Fruit fly (Drosophila melanogaster) S2 (cell line): Measurements from ENCODE around the gene S6kII.
A peak's percentile ranks its signal among the peaks of the same experiment; 100 is the strongest.

Experiments
- CG8478 ChIP-seq: fragments of >200 bp; optimal IDR thresholded peaks from 2 replicates; lab custom pipeline; 2018
- CTCF ChIP-seq, 2 experiments: fragments of >200 bp; optimal IDR thresholded peaks; 2 replicates each; lab custom pipeline; 2018

DNA sequence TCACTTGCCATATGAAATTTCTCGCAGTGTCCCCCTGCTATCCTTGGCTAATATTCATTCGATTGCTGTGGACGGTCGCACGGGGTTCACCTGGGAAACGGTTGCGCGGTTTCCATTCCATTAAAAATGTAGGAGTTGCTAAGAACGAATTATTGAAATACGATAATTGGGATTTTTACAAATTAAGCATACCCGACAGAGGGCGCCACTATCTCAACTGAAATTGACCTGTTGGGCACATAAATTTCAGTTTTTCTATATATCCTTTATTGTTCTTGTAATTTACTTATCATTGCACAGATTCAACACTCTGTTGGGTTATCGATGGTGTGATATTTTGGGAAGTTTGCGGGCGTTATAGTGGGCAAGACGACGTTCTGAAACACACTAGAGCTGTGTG is 14.9 kb downstream of the S6kII start:
- TF ChIP-seq CG8478 (no peak), CTCF (optimal IDR thresholded peaks at IDR 0.05; lab: Kevin White, UChicago) (peak; percentile 61 to 70)
